Fruit fly (Drosophila melanogaster) Kc167 (cell line): Measurements from ENCODE around the gene CG43725.

Experiments used
- Myc ChIP-seq: fragments of >200 bp; optimal IDR thresholded peaks from 2 replicates; lab custom pipeline; 2017; ENCODE audit warnings: missing external identifiers
- h ChIP-seq: fragments of >200 bp; optimal IDR thresholded peaks from 3 replicates; lab custom pipeline; 2018; ENCODE audit warnings: missing external identifiers
- insv ChIP-seq: fragments of >200 bp; optimal IDR thresholded peaks from 3 replicates; lab custom pipeline; 2018; ENCODE audit warnings: missing external identifiers
- psq ChIP-seq: fragments of >200 bp; optimal IDR thresholded peaks from 2 replicates; lab custom pipeline; 2017; ENCODE audit warnings: missing external identifiers
- ttk ChIP-seq: sonication (Bioruptor generic); optimal IDR thresholded peaks from 2 replicates; lab custom pipeline; 2017; ENCODE audit warnings: missing external identifiers

dm6 chr2L:11072250-11072649 is 3.1 kb upstream of the CG43725 start:
- TF ChIP-seq psq (lab: Kevin White, UChicago), result no peak
- no peak for TF ChIP-seq insv (lab: Kevin White, UChicago)
- no peak for TF ChIP-seq h (lab: Kevin White, UChicago)
- TF ChIP-seq Myc (lab: Kevin White, UChicago), result no peak
- TF ChIP-seq ttk, result no peak
